Fruit fly (Drosophila melanogaster): Measurements from ENCODE around the gene CG42369.

CG42369 gene

DNA sequence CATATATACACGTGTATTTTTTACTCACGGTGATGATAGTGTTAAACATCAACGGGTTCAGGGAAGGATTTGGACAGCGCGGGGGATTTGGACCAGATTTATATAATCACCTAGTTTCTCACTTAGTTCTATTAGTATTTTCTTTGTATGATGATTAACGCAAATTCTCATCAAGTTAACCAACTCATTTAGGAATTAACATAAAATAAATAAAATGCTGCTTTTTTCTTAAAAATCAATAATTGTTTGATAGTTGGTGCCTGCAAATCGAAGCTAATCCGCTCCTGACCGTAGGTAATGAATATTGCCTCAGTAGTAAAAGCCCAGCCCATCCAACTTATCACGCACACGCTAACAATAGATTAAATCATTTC lies 45.3 kb downstream of the CG42369 start (continued):
- TF ChIP-seq sug (tag; optimal IDR thresholded peaks at IDR 0.05): peak; percentile 96
- TF ChIP-seq CG13296 (GFP tag; optimal IDR thresholded peaks at IDR 0.05): peak; percentile 86
- TF ChIP-seq CG12219 (GFP tag; optimal IDR thresholded peaks at IDR 0.05): peak; percentile 68
- TF ChIP-seq CG10267 (tag; optimal IDR thresholded peaks at IDR 0.05): peak; percentile 66
- peak; percentile 57; the same call in 2 of the 3 replicates for TF ChIP-seq CG6175 (GFP tag; IDR thresholded peaks at IDR 0.05)
- TF ChIP-seq CG6854 (GFP tag; optimal IDR thresholded peaks at IDR 0.05): peak; percentile 72
- peak; percentile 74 for TF ChIP-seq CG18262 (tag; optimal IDR thresholded peaks at IDR 0.05)
- TF ChIP-seq Awh (GFP tag; IDR thresholded peaks at IDR 0.05): no peak
- peak; percentile 77 for TF ChIP-seq CG1602 (GFP tag; optimal IDR thresholded peaks at IDR 0.05)
- TF ChIP-seq da (GFP tag; optimal IDR thresholded peaks at IDR 0.05): peak; percentile 38
- peak; percentile 47 for TF ChIP-seq CG9876 (GFP tag; optimal IDR thresholded peaks at IDR 0.05)
- TF ChIP-seq H15 (GFP tag; IDR thresholded peaks at IDR 0.05): peak; percentile 73; the same call in 2 of the 3 replicates
- no peak for TF ChIP-seq nom (GFP tag; optimal IDR thresholded peaks at IDR 0.05)
- TF ChIP-seq CG17186 (GFP tag; optimal IDR thresholded peaks at IDR 0.05): peak; percentile 5
- TF ChIP-seq hbn (GFP tag; IDR thresholded peaks at IDR 0.05; ENCODE audit: partially characterized antibody): no peak
- TF ChIP-seq Xbp1 (GFP tag; optimal IDR thresholded peaks at IDR 0.05): peak; percentile 72
- no peak for TF ChIP-seq lov (optimal IDR thresholded peaks at IDR 0.05)
- TF ChIP-seq lov (GFP tag; IDR thresholded peaks at IDR 0.05): no peak
- TF ChIP-seq CG12391 (tag; optimal IDR thresholded peaks at IDR 0.05): peak; percentile 80
- TF ChIP-seq CG12942 (GFP tag; optimal IDR thresholded peaks at IDR 0.05): peak; percentile 55
- TF ChIP-seq Sin3A (optimal IDR thresholded peaks at IDR 0.05): no peak
- TF ChIP-seq CG1233 (GFP tag; optimal IDR thresholded peaks at IDR 0.05): peak; percentile 82
- peak; percentile 36 for TF ChIP-seq CG17328 (GFP tag; IDR thresholded peaks at IDR 0.05)
- TF ChIP-seq CG2678 (tag; optimal IDR thresholded peaks at IDR 0.05): peak; percentile 96
- TF ChIP-seq CG18619 (GFP tag; optimal IDR thresholded peaks at IDR 0.05): peak; percentile 82
- TF ChIP-seq Ptx1 (GFP tag; IDR thresholded peaks at IDR 0.05): peak; percentile 94
- no peak for TF ChIP-seq HLHmδ (GFP tag; optimal IDR thresholded peaks at IDR 0.05)
- peak; percentile 56; the same call in 2 of the 3 replicates for TF ChIP-seq CG16813 (GFP tag; IDR thresholded peaks at IDR 0.05; ENCODE audit: partially characterized antibody)
- TF ChIP-seq esg (GFP tag; conservative IDR thresholded peaks at IDR 0.05): peak; percentile 90
- TF ChIP-seq CG3163 (GFP tag; optimal IDR thresholded peaks at IDR 0.05): peak; percentile 42
- TF ChIP-seq CG2199 (GFP tag; IDR thresholded peaks at IDR 0.05): no peak
- TF ChIP-seq CG8359 (GFP tag; optimal IDR thresholded peaks at IDR 0.05; ENCODE audit: borderline replicate concordance): no peak
- no peak for TF ChIP-seq CG3838 (GFP tag; optimal IDR thresholded peaks at IDR 0.05)
- no peak for TF ChIP-seq fru (optimal IDR thresholded peaks at IDR 0.05)
- TF ChIP-seq D (optimal IDR thresholded peaks at IDR 0.05): no peak
- peak; percentile 63 for TF ChIP-seq D (GFP tag; optimal IDR thresholded peaks at IDR 0.05)
- peak; percentile 65 for TF ChIP-seq nau (GFP tag; optimal IDR thresholded peaks at IDR 0.05)
- TF ChIP-seq cad (GFP tag; optimal IDR thresholded peaks at IDR 0.05): no peak
- TF ChIP-seq fd64A (GFP tag; optimal IDR thresholded peaks at IDR 0.05): peak; percentile 3
- peak; percentile 79 for TF ChIP-seq CG7786 (GFP tag; optimal IDR thresholded peaks at IDR 0.05)
- TF ChIP-seq lola (GFP tag; optimal IDR thresholded peaks at IDR 0.05): peak in 1 of 3 experiments; percentile 35
- peak; percentile 94 for TF ChIP-seq slbo (GFP tag; IDR thresholded peaks at IDR 0.05)
- peak; percentile 59 for TF ChIP-seq Dad (GFP tag; optimal IDR thresholded peaks at IDR 0.05)
- TF ChIP-seq pita (GFP tag; optimal IDR thresholded peaks at IDR 0.05): no peak
- TF ChIP-seq h (optimal IDR thresholded peaks at IDR 0.05): no peak
- peak; percentile 44 for TF ChIP-seq CG12744 (GFP tag; optimal IDR thresholded peaks at IDR 0.05)
- TF ChIP-seq corto (GFP tag; optimal IDR thresholded peaks at IDR 0.05): no peak
- TF ChIP-seq CG15011 (GFP tag; optimal IDR thresholded peaks at IDR 0.05): peak; percentile 84
- TF ChIP-seq CG17829 (tag; optimal IDR thresholded peaks at IDR 0.05): peak; percentile 70
- peak; percentile 8 for TF ChIP-seq MTF-1 (GFP tag; optimal IDR thresholded peaks at IDR 0.05; ENCODE audit: borderline replicate concordance)
- TF ChIP-seq dm (GFP tag; optimal IDR thresholded peaks at IDR 0.05): peak; percentile 57
- peak; percentile 79 for TF ChIP-seq vfl (GFP tag; optimal IDR thresholded peaks at IDR 0.05)

Data from whole organism, embryonic.